Fruit fly (Drosophila melanogaster) whole organism, embryonic: Measurements from ENCODE around the gene Fbxl4.
A peak's percentile ranks its signal among the peaks of the same experiment; 100 is the strongest.

Source experiments
- CG1233 ChIP-seq: fragments of 200-800 bp; sonication (Bioruptor generic); optimal IDR thresholded peaks from 4 replicates; lab custom pipeline; 2018; ENCODE audit warnings: missing biosample characterization, mild to moderate bottlenecking, missing genetic modification characterization
- CrebB ChIP-seq: fragments of 200-800 bp; sonication (Bioruptor generic); optimal IDR thresholded peaks from 3 replicates; lab custom pipeline; 2018; ENCODE audit warnings: missing biosample characterization, mild to moderate bottlenecking, missing genetic modification characterization
- Med ChIP-seq: fragments of 200-800 bp; sonication (Bioruptor generic); peaks from one replicate; lab custom pipeline; 2016; ENCODE audit warnings: missing biosample characterization, missing genetic modification characterization, mild to moderate bottlenecking, inconsistent platforms, moderate library complexity
- caup ChIP-seq: fragments of 200-800 bp; sonication (Bioruptor generic); optimal IDR thresholded peaks from 3 replicates; lab custom pipeline; 2017; ENCODE audit warnings: missing biosample characterization, mild to moderate bottlenecking, missing genetic modification characterization, moderate library complexity; ENCODE audit not compliant: severe bottlenecking
- crp ChIP-seq, 2 experiments: fragments of 200-800 bp; sonication (Bioruptor generic); optimal IDR thresholded peaks; 2 replicates in 1 of 2; 3 replicates in 1 of 2; lab custom pipeline; 2017; ENCODE audit warnings: missing biosample characterization in 2 of 2, missing genetic modification characterization in 2 of 2, mild to moderate bottlenecking in 1 of 2, moderate library complexity in 1 of 2
- pum ChIP-seq: fragments of 200-800 bp; sonication (Bioruptor generic); optimal IDR thresholded peaks from 2 replicates; lab custom pipeline; 2016; ENCODE audit warnings: missing biosample characterization, missing genetic modification characterization
- ro ChIP-seq: fragments of 200-800 bp; sonication (Bioruptor generic); IDR thresholded peaks from 2 replicates; pipeline ENCODE4 v1.3.6; 2022; ENCODE audit warnings: missing biosample characterization, missing genetic modification characterization
- seq ChIP-seq: fragments of 200-800 bp; sonication (Bioruptor generic); IDR thresholded peaks from 2 replicates; pipeline ENCODE4 v1.3.6; 2022; ENCODE audit warnings: missing biosample characterization, missing genetic modification characterization

- TF ChIP-seq CG1233 (GFP tag; lab: Kevin White, UChicago) (peak; percentile 12), CrebB (tag; lab: Kevin White, UChicago) (no peak), caup (GFP tag; lab: Kevin White, UChicago) (no peak), Med (GFP tag; lab: Kevin White, UChicago) (peak; percentile 53), pum (GFP tag; lab: Kevin White, UChicago) (no peak), ro (GFP tag; lab: Robert Waterston, UW) (no peak), seq (GFP tag; lab: Robert Waterston, UW) (no peak), crp (GFP tag; optimal IDR thresholded peaks at IDR 0.05; lab: Kevin White, UChicago) (no peak)
These were observed 3.3 kb downstream of the Fbxl4 start for dm6 chrX:14234468-14234867.
